Worm (Caenorhabditis elegans) whole organism, L2 larva: ENCODE measurements around the gene nkat-3.

Source experiments
- R02D3.7 ChIP-seq: fragments of 150-350 bp; optimal IDR thresholded peaks from 2 replicates; lab custom pipeline; 2014; ENCODE audit warnings: missing biosample characterization, missing genetic modification characterization
- alr-1 ChIP-seq: fragments of 150-350 bp; optimal IDR thresholded peaks from 2 replicates; lab custom pipeline; 2014; ENCODE audit warnings: missing biosample characterization, missing genetic modification characterization
- ama-1 ChIP-seq: fragments of 150-350 bp; optimal IDR thresholded peaks from 2 replicates; lab custom pipeline; 2018; ENCODE audit warnings: inconsistent platforms
- fos-1 ChIP-seq: fragments of 150-350 bp; optimal IDR thresholded peaks from 2 replicates; lab custom pipeline; 2014; ENCODE audit warnings: missing biosample characterization, missing genetic modification characterization
- lsy-2 ChIP-seq, 2 experiments: fragments of 150-350 bp in 1 of 2; sonication (generic microtip) in 1 of 2; optimal IDR thresholded peaks; 2 replicates each; lab custom pipeline; 2014 to 2017; ENCODE audit warnings: missing biosample characterization in 2 of 2, missing genetic modification characterization in 2 of 2
- nhr-11 ChIP-seq: fragments of 150-350 bp; optimal IDR thresholded peaks from 2 replicates; lab custom pipeline; 2014; ENCODE audit warnings: missing biosample characterization, missing genetic modification characterization
- nhr-21 ChIP-seq: fragments of 150-350 bp; optimal IDR thresholded peaks from 2 replicates; lab custom pipeline; 2014; ENCODE audit warnings: missing biosample characterization, missing genetic modification characterization
- nhr-23 ChIP-seq: fragments of 150-350 bp; optimal IDR thresholded peaks from 2 replicates; lab custom pipeline; 2014; ENCODE audit warnings: missing biosample characterization, missing genetic modification reagents, missing genetic modification characterization
- nhr-6 ChIP-seq: fragments of 150-350 bp; optimal IDR thresholded peaks from 2 replicates; lab custom pipeline; 2014; ENCODE audit warnings: missing biosample characterization, missing genetic modification characterization
- unc-62 ChIP-seq: fragments of 150-350 bp; optimal IDR thresholded peaks from 2 replicates; lab custom pipeline; 2014; ENCODE audit warnings: missing biosample characterization, missing genetic modification reagents, missing genetic modification characterization

DNA sequence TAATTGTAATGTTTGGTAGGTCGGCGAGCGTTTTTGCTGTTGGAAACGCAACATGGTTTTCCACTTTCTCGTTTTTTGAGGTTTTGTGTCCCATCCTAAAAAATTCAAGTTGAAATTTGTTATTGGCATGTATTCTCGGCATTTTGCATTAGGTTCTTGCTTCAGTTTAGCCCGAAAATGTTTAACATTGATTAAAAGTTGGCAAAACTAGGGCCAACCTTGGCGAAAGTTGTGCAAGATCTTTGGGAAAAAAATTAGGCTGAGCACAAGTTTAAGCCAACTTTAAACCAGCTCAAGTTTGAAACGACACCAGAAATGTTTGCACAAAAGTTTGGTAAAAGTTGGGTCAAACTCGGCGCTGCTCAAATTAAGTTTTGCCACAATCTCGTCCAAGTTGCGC, 35.8 kb downstream of the nkat-3 start, which contains the start of gene exc-1:
- TF ChIP-seq unc-62 (GFP tag; lab: Kevin White, UChicago) (no peak), fos-1 (tag; lab: Kevin White, UChicago) (no peak), R02D3.7 (tag; lab: Kevin White, UChicago) (no peak), nhr-11 (tag; lab: Kevin White, UChicago) (no peak), nhr-23 (no peak), ama-1 (lab: Kevin White, UChicago) (no peak), nhr-21 (tag; lab: Kevin White, UChicago) (no peak), alr-1 (tag; lab: Kevin White, UChicago) (no peak), lsy-2 (tag; optimal IDR thresholded peaks at IDR 0.05; lab: Kevin White, UChicago) (no peak), nhr-6 (tag; lab: Kevin White, UChicago) (no peak)
